Worm (Caenorhabditis elegans) whole organism, mixed stage, embryonic: Measurements from ENCODE around the gene zipt-2.1.

Experiments
- blmp-1 ChIP-seq: fragments of 150-350 bp; optimal IDR thresholded peaks from 2 replicates; lab custom pipeline; 2014; ENCODE audit warnings: missing biosample characterization, missing genetic modification characterization
- cnd-1 ChIP-seq: fragments of 200-800 bp; sonication (Bioruptor generic); optimal IDR thresholded peaks from 2 replicates; lab custom pipeline; 2018; ENCODE audit warnings: mild to moderate bottlenecking, missing genetic modification characterization, missing compliant biosample characterization
- elt-3 ChIP-seq: fragments of 150-350 bp; optimal IDR thresholded peaks from 2 replicates; lab custom pipeline; 2014; ENCODE audit warnings: missing biosample characterization, missing genetic modification characterization
- lsy-2 ChIP-seq: fragments of 150-350 bp; optimal IDR thresholded peaks from 2 replicates; lab custom pipeline; 2014; ENCODE audit warnings: missing biosample characterization, missing genetic modification characterization
- mep-1 ChIP-seq: fragments of 150-350 bp; optimal IDR thresholded peaks from 2 replicates; lab custom pipeline; 2017; ENCODE audit warnings: missing biosample characterization, missing genetic modification reagents, missing genetic modification characterization, inconsistent platforms
- snpc-4 ChIP-seq: fragments of 150-350 bp; optimal IDR thresholded peaks from 2 replicates; lab custom pipeline; 2014; ENCODE audit warnings: missing biosample characterization, missing genetic modification characterization
- unc-39 ChIP-seq: fragments of 150-350 bp; optimal IDR thresholded peaks from 2 replicates; lab custom pipeline; 2014; ENCODE audit warnings: missing biosample characterization, missing genetic modification characterization
- ztf-11 ChIP-seq: fragments of 150-350 bp; optimal IDR thresholded peaks from 2 replicates; lab custom pipeline; 2014; ENCODE audit warnings: missing biosample characterization, missing genetic modification characterization

ce11 chrIV:10765053-10765452 is 34.4 kb upstream of the zipt-2.1 start, which contains the start of gene T25B9.12:
- TF ChIP-seq cnd-1, result no peak
- no peak for TF ChIP-seq ztf-11 (tag; lab: Kevin White, UChicago)
- no peak for TF ChIP-seq blmp-1 (tag; lab: Kevin White, UChicago)
- TF ChIP-seq snpc-4, result no peak
- no peak for TF ChIP-seq unc-39 (tag; lab: Kevin White, UChicago)
- TF ChIP-seq elt-3, result no peak
- TF ChIP-seq mep-1 (tag; lab: Kevin White, UChicago), result no peak
- TF ChIP-seq lsy-2, result no peak
